Fruit fly (Drosophila melanogaster) whole organism, adult: ENCODE results near the gene uif.

Experiments used
- CG11617 ChIP-seq: fragments of 200-800 bp; sonication (Bioruptor generic); optimal IDR thresholded peaks from 2 replicates; lab custom pipeline; 2017; ENCODE audit warnings: mild to moderate bottlenecking, missing biosample characterization, missing genetic modification reagents, missing genetic modification characterization
- CG12768 ChIP-seq: fragments of 200-800 bp; sonication (Bioruptor generic); optimal IDR thresholded peaks from 2 replicates; lab custom pipeline; 2017; ENCODE audit warnings: missing biosample characterization, missing genetic modification characterization, mild to moderate bottlenecking, moderate library complexity, missing genetic modification reagents
- CG14711 ChIP-seq: fragments of 200-800 bp; sonication (Bioruptor generic); optimal IDR thresholded peaks from 2 replicates; lab custom pipeline; 2018; ENCODE audit warnings: missing biosample characterization, mild to moderate bottlenecking, missing genetic modification characterization, moderate library complexity
- CG1620 ChIP-seq: fragments of 200-800 bp; sonication (Bioruptor generic); optimal IDR thresholded peaks from 2 replicates; lab custom pipeline; 2016; ENCODE audit warnings: missing biosample characterization, missing genetic modification characterization
- CG33017 ChIP-seq: fragments of 200-800 bp; sonication (Bioruptor generic); optimal IDR thresholded peaks from 2 replicates; lab custom pipeline; 2018; ENCODE audit warnings: missing biosample characterization, mild to moderate bottlenecking, missing genetic modification characterization, moderate library complexity
- CG5204 ChIP-seq: fragments of 200-800 bp; sonication (Bioruptor generic); optimal IDR thresholded peaks from 2 replicates; lab custom pipeline; 2016; ENCODE audit warnings: missing biosample characterization, missing genetic modification characterization
- CG7045 ChIP-seq: fragments of 200-800 bp; sonication (Bioruptor generic); optimal IDR thresholded peaks from 2 replicates; lab custom pipeline; 2017; ENCODE audit warnings: missing biosample characterization, mild to moderate bottlenecking, missing genetic modification characterization
- CG7101 ChIP-seq: fragments of 200-800 bp; sonication (Bioruptor generic); optimal IDR thresholded peaks from 2 replicates; lab custom pipeline; 2018; ENCODE audit warnings: missing biosample characterization, mild to moderate bottlenecking, missing genetic modification characterization, moderate library complexity
- Clk ChIP-seq: fragments of 200-800 bp; sonication (Bioruptor generic); optimal IDR thresholded peaks from 2 replicates; lab custom pipeline; 2017; ENCODE audit warnings: missing biosample characterization, missing genetic modification characterization
- Crg-1 ChIP-seq: fragments of 200-800 bp; sonication (Bioruptor generic); optimal IDR thresholded peaks from 2 replicates; lab custom pipeline; 2016; ENCODE audit warnings: missing biosample characterization, missing genetic modification characterization
- Hr96 ChIP-seq: fragments of 200-800 bp; sonication (Bioruptor generic); optimal IDR thresholded peaks from 2 replicates; lab custom pipeline; 2016; ENCODE audit warnings: missing biosample characterization, missing genetic modification characterization
- Mnt ChIP-seq: fragments of 200-800 bp; sonication (Bioruptor generic); optimal IDR thresholded peaks from 2 replicates; lab custom pipeline; 2016; ENCODE audit warnings: missing biosample characterization, mild to moderate bottlenecking, missing genetic modification characterization
- bab1 ChIP-seq: fragments of 200-800 bp; sonication (Bioruptor generic); optimal IDR thresholded peaks from 3 replicates; lab custom pipeline; 2019; ENCODE audit warnings: missing biosample characterization, mild to moderate bottlenecking, missing genetic modification characterization, moderate library complexity
- cic ChIP-seq: fragments of 200-800 bp; sonication (Bioruptor generic); optimal IDR thresholded peaks from 2 replicates; lab custom pipeline; 2017; ENCODE audit warnings: missing biosample characterization, mild to moderate bottlenecking, missing genetic modification characterization, moderate library complexity
- cnc ChIP-seq, 2 experiments: fragments of >200 bp; optimal IDR thresholded peaks; 2 replicates each; lab custom pipeline; 2017
- ovo ChIP-seq: fragments of 200-800 bp; sonication (Bioruptor generic); optimal IDR thresholded peaks from 2 replicates; lab custom pipeline; 2016; ENCODE audit warnings: missing biosample characterization, missing genetic modification characterization
- pad ChIP-seq: fragments of 200-800 bp; sonication (Bioruptor generic); optimal IDR thresholded peaks from 3 replicates; lab custom pipeline; 2017; ENCODE audit warnings: missing biosample characterization, missing genetic modification characterization, mild to moderate bottlenecking, moderate library complexity, missing genetic modification reagents
- tj ChIP-seq: fragments of 200-800 bp; sonication (Bioruptor generic); optimal IDR thresholded peaks from 3 replicates; lab custom pipeline; 2017; ENCODE audit warnings: missing biosample characterization, mild to moderate bottlenecking, missing genetic modification characterization, moderate library complexity
- toe ChIP-seq: fragments of 200-800 bp; sonication (Bioruptor generic); optimal IDR thresholded peaks from 2 replicates; lab custom pipeline; 2016; ENCODE audit warnings: missing biosample characterization, missing genetic modification characterization

Gene uif

DNA sequence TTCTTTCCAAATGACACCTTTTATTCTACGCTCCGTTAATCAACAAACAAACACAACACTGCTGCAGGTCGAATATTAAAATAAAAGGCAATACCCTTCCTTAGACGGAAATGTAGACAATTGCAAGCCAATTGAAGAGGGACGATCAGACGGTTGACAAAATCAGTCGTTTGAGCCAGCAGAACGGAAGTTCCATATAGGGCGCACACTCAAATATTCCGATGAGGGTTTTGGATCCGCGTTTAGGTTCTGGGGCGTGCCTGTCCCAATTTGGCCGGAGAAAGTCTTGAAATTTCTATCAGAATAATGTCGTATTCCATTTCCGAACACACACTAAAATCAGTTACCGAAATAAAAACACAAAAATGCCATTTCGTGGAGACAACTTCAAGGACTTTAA is 1.8 kb upstream of the uif start, which contains the start of gene CG43321:
TSS of gene CG43321 (plus strand) at position 301 of the 400 bp plus-strand sequence.
- TF ChIP-seq CG33017 (no peak), CG5204 (no peak), CG7101 (tag; lab: Kevin White, UChicago) (no peak), CG1620 (GFP tag; lab: Kevin White, UChicago) (no peak)

DNA sequence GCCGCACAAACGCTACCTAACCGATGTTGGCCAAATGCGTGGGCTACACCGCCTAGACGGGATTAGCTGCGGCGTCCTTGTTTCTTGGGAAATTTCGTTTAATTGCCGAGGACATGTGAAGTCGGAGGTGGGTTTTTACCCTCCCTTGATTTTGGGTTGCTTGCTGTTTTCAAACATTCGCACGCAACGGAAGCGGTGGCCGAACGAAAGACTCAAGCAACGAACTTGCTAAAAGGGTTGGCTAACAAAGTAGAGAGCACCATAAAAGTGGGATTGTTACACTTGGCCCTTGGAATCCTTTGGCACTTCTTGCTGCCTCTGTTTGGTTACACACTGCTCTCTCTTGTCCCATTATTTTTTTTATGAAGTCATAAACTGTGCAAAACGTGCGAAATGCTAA is 354 bp upstream of the uif start:
- TF ChIP-seq bab1 (GFP tag; lab: Kevin White, UChicago) (no peak), cic (GFP tag; lab: Kevin White, UChicago) (no peak)

DNA sequence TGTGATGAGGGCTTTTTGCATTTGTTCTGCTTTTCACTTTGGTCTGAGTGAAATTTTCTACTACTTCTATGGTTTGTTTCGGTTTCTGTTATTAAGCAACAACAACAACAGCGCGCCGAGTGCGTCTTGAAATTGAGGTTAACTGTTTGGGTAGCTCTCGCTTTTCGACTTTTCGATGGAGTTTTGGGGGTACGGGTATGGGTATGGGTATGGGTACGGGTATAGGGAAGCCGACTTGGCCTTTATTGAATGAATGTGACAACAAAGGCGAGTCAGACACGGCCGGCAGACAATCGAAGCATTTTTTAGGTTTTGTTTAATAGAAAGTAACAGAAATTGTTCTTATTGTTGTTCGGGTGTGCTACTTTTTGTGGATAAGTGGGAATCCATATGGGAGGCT is 2.6 kb downstream of the uif start:
- TF ChIP-seq toe (no peak), ovo (GFP tag; lab: Kevin White, UChicago) (no peak), CG7101 (tag; lab: Kevin White, UChicago) (no peak), CG14711 (tag; lab: Kevin White, UChicago) (no peak)

DNA sequence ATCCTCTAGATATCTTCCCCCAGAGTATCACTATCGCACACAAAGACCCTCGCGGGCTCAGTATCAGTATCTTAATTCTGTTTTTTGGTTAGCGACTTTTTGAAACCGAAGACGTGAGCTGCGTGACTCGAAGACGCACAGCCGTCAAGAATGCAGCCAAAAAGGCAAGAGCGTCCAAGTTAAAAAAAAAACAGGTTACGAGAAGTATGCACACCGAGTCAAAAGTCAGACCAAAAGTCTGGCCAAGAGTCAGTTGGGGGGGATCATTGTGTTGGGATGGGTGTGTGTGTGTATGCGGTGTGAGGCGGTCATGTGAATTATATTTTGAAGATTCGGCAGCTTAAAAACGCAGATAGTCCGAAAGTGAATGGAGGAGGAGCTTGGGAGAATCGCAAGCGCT is 4.7 kb downstream of the uif start:
- TF ChIP-seq CG7101 (tag; lab: Kevin White, UChicago) (no peak), Hr96 (no peak), ovo (GFP tag; lab: Kevin White, UChicago) (no peak), CG33017 (no peak), bab1 (GFP tag; lab: Kevin White, UChicago) (no peak)

DNA sequence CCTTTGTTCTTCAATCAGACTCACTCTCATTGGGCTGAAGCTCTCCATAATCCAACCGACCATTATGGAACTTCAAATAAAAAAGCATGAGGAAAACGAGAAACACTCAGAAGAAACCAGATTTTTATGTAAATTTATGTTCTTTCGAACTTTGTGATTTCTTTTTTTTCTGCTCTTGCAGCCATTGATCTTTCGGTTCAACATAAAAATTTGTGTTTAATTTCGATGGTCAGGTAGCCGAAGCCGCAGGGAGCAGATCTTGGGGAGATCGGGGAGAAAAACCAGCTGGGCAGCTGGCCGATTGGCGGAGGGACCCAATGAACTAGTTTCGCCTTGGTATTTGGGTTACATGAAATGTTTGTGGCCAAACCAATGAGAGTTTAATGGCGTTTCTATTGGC is 5.9 kb downstream of the uif start:
- TF ChIP-seq CG5204 (no peak), CG12768 (no peak)

DNA sequence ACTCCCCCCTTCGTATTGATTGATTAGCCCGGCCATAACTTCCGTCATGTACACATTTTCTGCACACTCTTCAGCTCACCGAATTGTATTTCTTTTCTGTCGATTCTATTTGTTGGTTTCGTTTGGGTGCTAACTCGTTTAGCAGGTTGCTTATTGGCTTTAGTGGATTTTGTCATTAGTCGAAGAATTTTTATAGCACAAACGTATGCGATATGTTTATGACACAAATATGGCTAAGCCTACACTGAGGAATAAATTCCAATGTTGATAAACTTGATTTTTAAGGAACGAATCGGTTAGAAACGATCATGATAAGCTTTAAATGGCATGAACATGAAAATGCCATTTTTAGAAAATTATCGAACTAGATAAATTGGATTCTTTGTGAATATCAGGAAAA is 11.4 kb downstream of the uif start:
- TF ChIP-seq Clk (GFP tag; lab: Kevin White, UChicago) (no peak), CG11617 (GFP tag; lab: Kevin White, UChicago) (no peak)

DNA sequence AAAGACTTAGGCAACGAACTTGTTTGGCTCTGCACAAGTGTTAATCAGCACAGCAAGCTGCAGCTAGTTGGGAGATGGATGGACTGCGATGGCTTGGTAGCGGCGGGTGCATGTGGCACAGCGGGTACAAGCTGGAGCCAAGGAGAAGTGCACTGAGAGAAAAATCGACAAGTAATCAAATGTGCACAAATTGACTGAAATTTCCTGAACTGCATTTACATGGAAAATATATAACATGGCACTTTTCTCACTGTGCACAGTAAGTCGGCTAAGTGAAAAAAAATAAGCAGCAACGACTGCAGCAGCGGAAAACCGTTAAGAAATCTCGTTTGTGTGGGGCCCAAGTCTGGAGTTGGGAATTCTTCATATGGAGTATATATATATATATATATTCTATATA is 19.1 kb downstream of the uif start:
- no peak for TF ChIP-seq tj (GFP tag; lab: Kevin White, UChicago)
- no peak for TF ChIP-seq Clk (GFP tag; lab: Kevin White, UChicago)
- TF ChIP-seq CG11617 (GFP tag; lab: Kevin White, UChicago), result no peak
- TF ChIP-seq cic (GFP tag; lab: Kevin White, UChicago), result no peak
- no peak for TF ChIP-seq toe
- no peak for TF ChIP-seq CG7045 (GFP tag; lab: Kevin White, UChicago)
- TF ChIP-seq cnc (optimal IDR thresholded peaks at IDR 0.05; lab: Kevin White, UChicago), result no peak
- no peak for TF ChIP-seq CG33017
- no peak for TF ChIP-seq CG1620 (GFP tag; lab: Kevin White, UChicago)
- no peak for TF ChIP-seq CG14711 (tag; lab: Kevin White, UChicago)
- no peak for TF ChIP-seq Hr96

DNA sequence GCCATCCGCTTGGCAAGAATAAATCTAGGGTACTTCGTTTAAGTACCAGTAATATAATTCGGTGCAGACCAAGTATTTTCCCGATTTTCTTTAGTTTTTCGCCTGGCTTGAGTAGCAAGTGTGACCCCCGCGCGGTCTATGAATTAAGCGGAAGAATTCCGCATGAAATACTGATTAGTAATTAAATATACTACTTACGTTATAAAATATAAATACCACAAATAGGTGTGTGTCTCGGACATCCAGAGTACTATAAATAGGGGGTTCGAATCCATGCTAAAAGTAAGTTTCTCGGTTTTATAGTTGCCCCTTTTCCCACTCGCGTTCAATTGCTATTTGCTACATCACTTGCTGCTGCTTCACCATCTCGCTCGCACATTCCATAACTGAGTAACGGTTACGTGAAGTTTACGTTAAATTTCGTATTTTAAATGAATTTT is 38.5 kb downstream of the uif start, which contains the start of gene snRNP-U1-70K:
TSS of gene snRNP-U1-70K (minus strand) at position 141 of the 440 bp plus-strand sequence.
- no peak for TF ChIP-seq CG1620 (GFP tag; lab: Kevin White, UChicago)
- peak; percentile 98 for TF ChIP-seq pad
- TF ChIP-seq CG5204, result no peak
- TF ChIP-seq Mnt, result peak; percentile 30
- no peak for TF ChIP-seq toe
- TF ChIP-seq tj (GFP tag; lab: Kevin White, UChicago), result peak; percentile 46
- TF ChIP-seq CG12768, result no peak
- TF ChIP-seq CG7101 (tag; lab: Kevin White, UChicago), result no peak
- TF ChIP-seq Crg-1 (GFP tag; lab: Kevin White, UChicago), result no peak
- no peak for TF ChIP-seq CG33017
- no peak for TF ChIP-seq Hr96
- peak; percentile 0 for TF ChIP-seq cic (GFP tag; lab: Kevin White, UChicago)
- TF ChIP-seq CG14711 (tag; lab: Kevin White, UChicago), result no peak
- TF ChIP-seq ovo (GFP tag; lab: Kevin White, UChicago), result peak; percentile 25
- TF ChIP-seq cnc (optimal IDR thresholded peaks at IDR 0.05; lab: Kevin White, UChicago), result no peak

DNA sequence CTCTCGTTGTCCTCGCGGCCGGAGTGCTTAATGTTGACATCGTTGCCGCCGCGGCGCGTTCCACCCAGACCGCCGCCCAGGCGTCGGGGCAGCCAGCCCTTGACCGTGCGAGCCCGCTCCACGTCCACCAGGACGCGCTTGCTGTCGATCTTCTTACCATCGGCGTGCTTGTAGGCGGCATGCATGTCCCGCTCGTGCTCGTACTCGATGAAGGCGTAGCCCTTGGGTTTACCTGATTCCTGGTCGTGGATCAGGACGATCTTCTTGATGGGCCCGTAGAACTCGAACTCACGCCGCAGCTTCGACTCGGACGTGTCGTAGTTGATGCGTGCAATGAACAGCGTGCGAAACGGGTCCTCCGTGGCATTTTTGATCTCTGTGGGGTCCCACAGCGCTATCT is 39.3 kb downstream of the uif start:
- TF ChIP-seq CG7045 (GFP tag; lab: Kevin White, UChicago) (no peak), toe (no peak), CG7101 (tag; lab: Kevin White, UChicago) (no peak), CG5204 (no peak), Hr96 (no peak), CG12768 (no peak), cic (GFP tag; lab: Kevin White, UChicago) (no peak), CG1620 (GFP tag; lab: Kevin White, UChicago) (no peak), bab1 (GFP tag; lab: Kevin White, UChicago) (no peak)
